Worm (Caenorhabditis elegans) whole organism, mixed stage, embryonic: ENCODE results near the gene fbxa-219.

ENCODE experiments used
- bed-3 ChIP-seq: fragments of 200-800 bp; sonication (Bioruptor generic); optimal IDR thresholded peaks from 3 replicates; lab custom pipeline; 2018; ENCODE audit warnings: mild to moderate bottlenecking, missing genetic modification characterization, moderate library complexity, missing compliant biosample characterization
- cnd-1 ChIP-seq: fragments of 200-800 bp; sonication (Bioruptor generic); optimal IDR thresholded peaks from 2 replicates; lab custom pipeline; 2018; ENCODE audit warnings: mild to moderate bottlenecking, missing genetic modification characterization, missing compliant biosample characterization
- elt-3 ChIP-seq: fragments of 150-350 bp; optimal IDR thresholded peaks from 2 replicates; lab custom pipeline; 2014; ENCODE audit warnings: missing biosample characterization, missing genetic modification characterization
- hlh-1 ChIP-seq: fragments of 150-350 bp; optimal IDR thresholded peaks from 2 replicates; lab custom pipeline; 2014; ENCODE audit warnings: missing biosample characterization, missing genetic modification reagents, missing genetic modification characterization
- lin-13 ChIP-seq: fragments of 150-350 bp; optimal IDR thresholded peaks from 2 replicates; lab custom pipeline; 2014; ENCODE audit warnings: missing biosample characterization, missing genetic modification characterization
- nhr-12 ChIP-seq: fragments of 150-350 bp; optimal IDR thresholded peaks from 2 replicates; lab custom pipeline; 2014; ENCODE audit warnings: missing biosample characterization, missing genetic modification characterization
- nhr-28 ChIP-seq: fragments of 150-350 bp; optimal IDR thresholded peaks from 2 replicates; lab custom pipeline; 2014; ENCODE audit warnings: missing biosample characterization, missing genetic modification characterization
- nhr-76 ChIP-seq: sonication (generic microtip); optimal IDR thresholded peaks from 2 replicates; lab custom pipeline; 2017; ENCODE audit warnings: missing biosample characterization, missing genetic modification characterization
- pha-4 ChIP-seq: fragments of 150-350 bp; optimal IDR thresholded peaks from 2 replicates; lab custom pipeline; 2018; ENCODE audit warnings: missing biosample characterization, missing genetic modification reagents, missing genetic modification characterization
- snpc-4 ChIP-seq: fragments of 150-350 bp; optimal IDR thresholded peaks from 2 replicates; lab custom pipeline; 2014; ENCODE audit warnings: missing biosample characterization, missing genetic modification characterization
- unc-62 ChIP-seq: fragments of 150-350 bp; optimal IDR thresholded peaks from 2 replicates; lab custom pipeline; 2014; ENCODE audit warnings: missing biosample characterization, missing genetic modification reagents, missing genetic modification characterization
- ztf-11 ChIP-seq: fragments of 150-350 bp; optimal IDR thresholded peaks from 2 replicates; lab custom pipeline; 2014; ENCODE audit warnings: missing biosample characterization, missing genetic modification characterization

DNA sequence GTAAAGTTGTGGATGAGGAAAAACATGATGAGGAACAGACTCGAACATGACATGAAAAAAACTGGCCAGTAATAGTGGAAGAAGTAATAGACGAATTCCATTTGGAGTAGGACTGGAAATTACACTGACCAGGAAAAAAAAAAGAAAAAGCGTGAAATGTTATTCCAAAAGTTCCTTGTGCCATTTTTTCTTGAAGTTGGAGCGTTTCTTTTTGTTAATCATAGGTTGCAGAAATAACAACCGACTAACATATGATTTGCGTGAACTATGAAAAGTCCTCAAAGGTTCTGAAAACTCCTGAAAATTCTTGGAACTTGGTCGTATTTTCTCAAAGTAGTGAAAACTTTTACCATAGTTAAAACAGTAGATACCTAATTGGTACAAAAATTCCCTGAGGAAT, 45.5 kb upstream of the fbxa-219 start, which contains the start of gene srd-67:
- TF ChIP-seq elt-3 (tag; lab: Kevin White, UChicago) (no peak), nhr-12 (tag; lab: Kevin White, UChicago) (no peak), cnd-1 (tag; lab: Kevin White, UChicago) (no peak), unc-62 (GFP tag; lab: Kevin White, UChicago) (no peak), nhr-28 (no peak), lin-13 (no peak), bed-3 (GFP tag; lab: Kevin White, UChicago) (no peak), ztf-11 (tag; lab: Kevin White, UChicago) (no peak), pha-4 (tag; lab: Kevin White, UChicago) (no peak), hlh-1 (tag; lab: Kevin White, UChicago) (no peak), nhr-76 (tag; lab: Kevin White, UChicago) (no peak), snpc-4 (no peak)
